Worm (Caenorhabditis elegans) whole organism, L4/young adult: Measurements from ENCODE around the gene ckc-1.
A peak's percentile ranks its signal among the peaks of the same experiment; 100 is the strongest.

Experiments
- W03F9.2 ChIP-seq: fragments of 150-350 bp; optimal IDR thresholded peaks from 2 replicates; lab custom pipeline; 2014; ENCODE audit warnings: missing biosample characterization, missing genetic modification characterization
- dao-5 ChIP-seq: sonication (generic microtip); optimal IDR thresholded peaks from 2 replicates; lab custom pipeline; 2016; ENCODE audit warnings: missing genotype, missing genetic modification characterization, moderate library complexity, missing compliant biosample characterization
- him-1 ChIP-seq: sonication (generic microtip); optimal IDR thresholded peaks from 2 replicates; lab custom pipeline; 2016; ENCODE audit warnings: missing genotype, missing genetic modification reagents, missing genetic modification characterization, missing compliant biosample characterization

ckc-1 gene

ce11 chrX:3600390-3600789 lies 24.0 kb downstream of the ckc-1 start, which contains the start of gene cgr-1:
Gene cgr-1, minus strand, starts transcription at chrX:3600457.
- TF ChIP-seq him-1 = no peak
- TF ChIP-seq W03F9.2 (tag; lab: Kevin White, UChicago) = no peak
- no peak for TF ChIP-seq dao-5 (tag; lab: Kevin White, UChicago)

ce11 chrX:3601531-3601930 lies 25.1 kb downstream of the ckc-1 start, which contains the start of gene C18B2.3:
Gene C18B2.3, plus strand, starts transcription at chrX:3601831.
- TF ChIP-seq W03F9.2 (tag; lab: Kevin White, UChicago) (no peak), him-1 (no peak), dao-5 (tag; lab: Kevin White, UChicago) (no peak)

- no peak for TF ChIP-seq W03F9.2 (tag; lab: Kevin White, UChicago)
- no peak for TF ChIP-seq him-1
- TF ChIP-seq dao-5 (tag; lab: Kevin White, UChicago) = no peak
Observed at ce11 chrX:3602622-3603021, 26.2 kb downstream of the ckc-1 start.

ce11 chrX:3605727-3606126 lies 29.3 kb downstream of the ckc-1 start, which contains the start of gene C18B2.4:
Gene C18B2.4, minus strand, starts transcription at chrX:3605741.
- no peak for TF ChIP-seq dao-5 (tag; lab: Kevin White, UChicago)
- peak; percentile 41 for TF ChIP-seq W03F9.2 (tag; lab: Kevin White, UChicago)

ce11 chrX:3610442-3610841 lies 34.0 kb downstream of the ckc-1 start:
- TF ChIP-seq dao-5 (tag; lab: Kevin White, UChicago) (no peak), W03F9.2 (tag; lab: Kevin White, UChicago) (no peak), him-1 (no peak)

ce11 chrX:3611042-3611623 lies 34.7 kb downstream of the ckc-1 start, which contains the start of gene C18B2.5:
Gene C18B2.5, minus strand, starts transcription at chrX:3611092.
- TF ChIP-seq W03F9.2 (tag; lab: Kevin White, UChicago) (no peak), him-1 (no peak), dao-5 (tag; lab: Kevin White, UChicago) (no peak)

ce11 chrX:3611740-3612139 lies 35.3 kb downstream of the ckc-1 start:
- TF ChIP-seq dao-5 (tag; lab: Kevin White, UChicago) (no peak), him-1 (no peak), W03F9.2 (tag; lab: Kevin White, UChicago) (no peak)

- no peak for TF ChIP-seq W03F9.2 (tag; lab: Kevin White, UChicago)
- TF ChIP-seq dao-5 (tag; lab: Kevin White, UChicago) = no peak
- TF ChIP-seq him-1 = no peak
Observed at ce11 chrX:3613665-3614064, 37.3 kb downstream of the ckc-1 start.

ce11 chrX:3617218-3617617 lies 40.8 kb downstream of the ckc-1 start, which contains the start of gene del-9:
Gene del-9, minus strand, starts transcription at chrX:3617318.
- TF ChIP-seq dao-5 (tag; lab: Kevin White, UChicago) = no peak
- no peak for TF ChIP-seq him-1
- no peak for TF ChIP-seq W03F9.2 (tag; lab: Kevin White, UChicago)

ce11 chrX:3618842-3619241 lies 42.4 kb downstream of the ckc-1 start:
- TF ChIP-seq him-1 (no peak), dao-5 (tag; lab: Kevin White, UChicago) (no peak)

ce11 chrX:3623162-3623561 lies 46.8 kb downstream of the ckc-1 start, which contains the start of gene C18B2.2:
Gene C18B2.2, plus strand, starts transcription at chrX:3623462.
- TF ChIP-seq dao-5 (tag; lab: Kevin White, UChicago) (no peak), W03F9.2 (tag; lab: Kevin White, UChicago) (no peak), him-1 (no peak)

- TF ChIP-seq dao-5 (tag; lab: Kevin White, UChicago) = no peak
- no peak for TF ChIP-seq W03F9.2 (tag; lab: Kevin White, UChicago)
- TF ChIP-seq him-1 = no peak
Observed at ce11 chrX:3625599-3625998, 49.2 kb downstream of the ckc-1 start.

ce11 chrX:3628016-3628415 lies 51.6 kb downstream of the ckc-1 start, which contains the start of gene vep-2:
Gene vep-2, plus strand, starts transcription at chrX:3628316.
- TF ChIP-seq him-1 (no peak), dao-5 (tag; lab: Kevin White, UChicago) (no peak), W03F9.2 (tag; lab: Kevin White, UChicago) (no peak)
